Worm (Caenorhabditis elegans) whole organism, early embryonic: ENCODE measurements around the gene aip-1.
A peak's percentile ranks its signal among the peaks of the same experiment; 100 is the strongest.
"Not testable (repeated sequence)": the region's sequence is repeated elsewhere in the genome, so short reads cannot be mapped to it uniquely, and the experiment has no call there.

Experiments used
- B0310.2 ChIP-seq: sonication (generic microtip); optimal IDR thresholded peaks from 2 replicates; lab custom pipeline; 2016; ENCODE audit warnings: mild to moderate bottlenecking, missing genetic modification characterization, missing compliant biosample characterization
- F13C5.2 ChIP-seq: sonication (generic microtip); optimal IDR thresholded peaks from 2 replicates; lab custom pipeline; 2017; ENCODE audit warnings: mild to moderate bottlenecking, missing genetic modification characterization, inconsistent platforms, missing compliant biosample characterization
- aly-1 ChIP-seq: sonication (generic microtip); optimal IDR thresholded peaks from 2 replicates; lab custom pipeline; 2016; ENCODE audit warnings: missing genetic modification characterization, missing compliant biosample characterization
- ama-1 ChIP-seq: fragments of 150-350 bp; optimal IDR thresholded peaks from 2 replicates; lab custom pipeline; 2014
- ceh-13 ChIP-seq: fragments of 200-800 bp; sonication (Bioruptor generic); optimal IDR thresholded peaks from 2 replicates; lab custom pipeline; 2018; ENCODE audit warnings: mild to moderate bottlenecking, missing genetic modification characterization, missing compliant biosample characterization
- ceh-36 ChIP-seq: sonication (generic microtip); optimal IDR thresholded peaks from 2 replicates; lab custom pipeline; 2016; ENCODE audit warnings: missing genetic modification characterization, inconsistent platforms, missing compliant biosample characterization
- ets-7 ChIP-seq: sonication (generic microtip); optimal IDR thresholded peaks from 2 replicates; lab custom pipeline; 2016; ENCODE audit warnings: missing genotype, missing genetic modification characterization, missing compliant biosample characterization
- flt-1 ChIP-seq: fragments of 200-800 bp; sonication (Bioruptor generic); IDR thresholded peaks from 2 replicates; pipeline ENCODE4 v1.3.6; 2022; ENCODE audit warnings: missing genetic modification characterization, missing compliant biosample characterization
- hmbx-1 ChIP-seq: sonication (generic microtip); optimal IDR thresholded peaks from 2 replicates; lab custom pipeline; 2016; ENCODE audit warnings: mild to moderate bottlenecking, missing genetic modification characterization, missing compliant biosample characterization
- hmg-4 ChIP-seq: fragments of 200-800 bp; sonication (Bioruptor generic); optimal IDR thresholded peaks from 2 replicates; lab custom pipeline; 2018; ENCODE audit warnings: mild to moderate bottlenecking, missing genetic modification characterization, missing compliant biosample characterization
- hnd-1 ChIP-seq: sonication (generic microtip); optimal IDR thresholded peaks from 2 replicates; lab custom pipeline; 2016; ENCODE audit warnings: missing genetic modification characterization, missing compliant biosample characterization
- pes-1 ChIP-seq: fragments of 200-800 bp; sonication (Bioruptor generic); IDR thresholded peaks from 2 replicates; pipeline ENCODE4 v1.3.6; 2022; ENCODE audit warnings: missing genetic modification reagents, missing genetic modification characterization, missing compliant biosample characterization
- scrt-1 ChIP-seq: fragments of 200-800 bp; sonication (Bioruptor generic); IDR thresholded peaks from 2 replicates; pipeline ENCODE4 v1.3.6; 2022; ENCODE audit warnings: missing genetic modification characterization, missing compliant biosample characterization
- sea-1 ChIP-seq: fragments of 200-800 bp; sonication (Bioruptor generic); conservative IDR thresholded peaks from 2 replicates; pipeline ENCODE4 v1.3.6; 2022; ENCODE audit warnings: missing genetic modification characterization, missing compliant biosample characterization
- tbx-11 ChIP-seq: fragments of 200-800 bp; sonication (Bioruptor generic); IDR thresholded peaks from 2 replicates; pipeline ENCODE4 v1.3.6; 2022; ENCODE audit warnings: missing genetic modification characterization, missing compliant biosample characterization
- tbx-37 ChIP-seq: fragments of 200-800 bp; sonication (Bioruptor generic); conservative IDR thresholded peaks from 2 replicates; pipeline ENCODE4 v1.3.6; 2022; ENCODE audit warnings: missing genetic modification reagents, missing genetic modification characterization, missing compliant biosample characterization
- tra-4 ChIP-seq: sonication (generic microtip); optimal IDR thresholded peaks from 2 replicates; lab custom pipeline; 2017; ENCODE audit warnings: missing genetic modification characterization, missing compliant biosample characterization

The aip-1 gene

ce11 chrV:14033649-14034048 is 21.5 kb downstream of the aip-1 start, which contains the start of gene ins-10:
Gene ins-10 (plus strand): TSS chrV:14033949.
- TF ChIP-seq hmbx-1 (tag; lab: Kevin White, UChicago): no peak
- TF ChIP-seq pes-1 (GFP tag; lab: Robert Waterston, UW): no peak
- no peak for TF ChIP-seq scrt-1 (GFP tag; lab: Robert Waterston, UW)
- TF ChIP-seq ceh-13 (GFP tag; lab: Kevin White, UChicago): no peak
- no peak for TF ChIP-seq F13C5.2 (tag; lab: Kevin White, UChicago)

- TF ChIP-seq pes-1 (GFP tag; lab: Robert Waterston, UW) (peak; percentile 79; the same call in 1 of the 2 replicates), hmg-4 (GFP tag; lab: Kevin White, UChicago) (peak; percentile 17), scrt-1 (GFP tag; lab: Robert Waterston, UW) (peak; percentile 50; the same call in 1 of the 2 replicates), sea-1 (GFP tag; lab: Robert Waterston, UW) (peak; percentile 77), flt-1 (GFP tag; lab: Robert Waterston, UW) (0 out of 2 replicates have a peak, but pooled peaks have one; percentile 6), tbx-37 (GFP tag; lab: Robert Waterston, UW) (peak; percentile 58; the same call in 1 of the 2 replicates)
Observed at ce11 chrV:14038328-14039084, 26.4 kb downstream of the aip-1 start, which contains the start of gene vps-39. Gene vps-39 (minus strand): TSS chrV:14038378.

DNA sequence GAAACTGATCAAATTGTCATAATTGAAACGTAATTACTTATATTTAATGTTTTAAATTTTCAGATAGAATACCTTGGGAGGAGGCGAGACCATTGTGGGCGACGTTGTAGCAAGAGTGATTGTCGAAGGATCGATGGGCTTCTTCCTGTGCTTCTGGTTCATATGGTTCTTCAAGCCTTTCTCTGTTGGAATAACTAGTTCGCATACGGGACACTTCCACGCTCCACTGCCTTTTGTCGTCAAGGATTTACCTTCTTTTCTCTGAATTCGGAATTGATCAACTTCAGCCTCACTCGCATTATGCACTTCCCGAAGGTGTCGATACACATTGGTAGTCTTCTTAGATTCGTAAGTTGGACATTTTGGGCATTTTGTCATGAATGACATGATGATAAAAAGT is 37.1 kb downstream of the aip-1 start, which contains the start of gene F58D12.1:
TSS of gene F58D12.1 (plus strand) at position 301 of the 400 bp plus-strand sequence.
- not testable (repeated sequence) for TF ChIP-seq F13C5.2 (tag; lab: Kevin White, UChicago); flt-1 (GFP tag; lab: Robert Waterston, UW); B0310.2 (tag; lab: Kevin White, UChicago)

DNA sequence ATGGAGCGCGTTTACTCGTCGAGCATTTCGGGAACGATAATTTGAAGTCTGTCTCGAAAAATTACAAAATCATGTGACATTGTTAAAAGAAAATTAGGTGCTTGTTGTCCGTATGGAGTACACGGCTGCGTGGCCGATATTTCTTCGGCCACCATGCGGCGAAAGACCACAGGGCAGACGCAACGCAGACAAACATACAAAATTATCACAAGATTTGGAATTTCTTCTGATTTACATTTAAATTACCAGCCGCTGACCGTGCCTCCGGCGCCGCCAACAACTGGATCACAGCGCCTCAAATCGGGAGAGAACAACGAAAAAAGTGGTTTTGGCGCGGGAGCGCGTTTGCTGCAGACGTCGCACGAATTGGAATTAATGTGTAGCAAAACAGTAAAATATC is 43.0 kb downstream of the aip-1 start:
- 0 out of 2 replicates have a peak, but pooled peaks have one; percentile 53 for TF ChIP-seq scrt-1 (GFP tag; lab: Robert Waterston, UW)
- TF ChIP-seq flt-1 (GFP tag; lab: Robert Waterston, UW): peak; percentile 53; the same call in 1 of the 2 replicates
- peak; percentile 35 for TF ChIP-seq ets-7 (tag; lab: Kevin White, UChicago)
- 0 out of 2 replicates have a peak, but pooled peaks have one; percentile 28 for TF ChIP-seq tbx-11 (GFP tag; lab: Robert Waterston, UW)
- TF ChIP-seq tbx-37 (GFP tag; lab: Robert Waterston, UW): peak; percentile 87
- peak; percentile 76; the same call in 1 of the 2 replicates for TF ChIP-seq pes-1 (GFP tag; lab: Robert Waterston, UW)

- no peak for TF ChIP-seq B0310.2 (tag; lab: Kevin White, UChicago)
- TF ChIP-seq ceh-13 (GFP tag; lab: Kevin White, UChicago): no peak
- TF ChIP-seq tbx-37 (GFP tag; lab: Robert Waterston, UW): no peak
- no peak for TF ChIP-seq tra-4
- no peak for TF ChIP-seq hmg-4 (GFP tag; lab: Kevin White, UChicago)
- no peak for TF ChIP-seq pes-1 (GFP tag; lab: Robert Waterston, UW)
- TF ChIP-seq flt-1 (GFP tag; lab: Robert Waterston, UW): no peak
- TF ChIP-seq ama-1 (lab: Kevin White, UChicago): no peak
- no peak for TF ChIP-seq ceh-36 (tag; lab: Kevin White, UChicago)
- TF ChIP-seq tbx-11 (GFP tag; lab: Robert Waterston, UW): no peak
- TF ChIP-seq hnd-1 (tag; lab: Kevin White, UChicago): no peak
- no peak for TF ChIP-seq aly-1
Observed at ce11 chrV:14057540-14057939, 45.4 kb downstream of the aip-1 start, which contains the start of gene F58D12.3. Gene F58D12.3 (plus strand): TSS chrV:14057840.
